Worm (Caenorhabditis elegans): Measurements from ENCODE around the gene phlp-2.

ce11 chrIII:4175489-4175888 is 33.8 kb upstream of the phlp-2 start:
- TF ChIP-seq flh-1 (GFP tag; optimal IDR thresholded peaks at IDR 0.05): no peak
- no peak for TF ChIP-seq lin-13 (tag; optimal IDR thresholded peaks at IDR 0.05)
- no peak for TF ChIP-seq elt-3 (tag; optimal IDR thresholded peaks at IDR 0.05)
- TF ChIP-seq nhr-12 (tag; optimal IDR thresholded peaks at IDR 0.05): no peak
- no peak for TF ChIP-seq pha-4 (tag; optimal IDR thresholded peaks at IDR 0.05)
- TF ChIP-seq mep-1 (tag; optimal IDR thresholded peaks at IDR 0.05): no peak
- TF ChIP-seq nhr-28 (tag; optimal IDR thresholded peaks at IDR 0.05): no peak
- no peak for TF ChIP-seq nhr-237 (tag; optimal IDR thresholded peaks at IDR 0.05)
- no peak for TF ChIP-seq unc-39 (tag; optimal IDR thresholded peaks at IDR 0.05)
- TF ChIP-seq M03D4.4 (tag; optimal IDR thresholded peaks at IDR 0.05): no peak
- no peak for TF ChIP-seq unc-62 (GFP tag; optimal IDR thresholded peaks at IDR 0.05)
